Worm (Caenorhabditis elegans): ENCODE measurements around the gene F55G1.15.
A peak's percentile ranks its signal among the peaks of the same experiment; 100 is the strongest.

- TF ChIP-seq unc-86 (tag; optimal IDR thresholded peaks at IDR 0.05) (no peak), hlh-13 (GFP tag; optimal IDR thresholded peaks at IDR 0.05) (no peak), ceh-9 (tag; optimal IDR thresholded peaks at IDR 0.05) (no peak), nhr-232 (tag; optimal IDR thresholded peaks at IDR 0.05) (no peak), lim-6 (tag; optimal IDR thresholded peaks at IDR 0.05) (no peak), elt-4 (tag; optimal IDR thresholded peaks at IDR 0.05) (no peak), pqm-1 (tag; optimal IDR thresholded peaks at IDR 0.05) (no peak), ama-1 (optimal IDR thresholded peaks at IDR 0.05) (peak; percentile 38), ceh-45 (GFP tag; IDR thresholded peaks at IDR 0.05) (no peak), ceh-22 (tag; optimal IDR thresholded peaks at IDR 0.05) (no peak), pha-4 (tag; optimal IDR thresholded peaks at IDR 0.05) (no peak), rnt-1 (tag; optimal IDR thresholded peaks at IDR 0.05) (no peak), hlh-6 (tag; optimal IDR thresholded peaks at IDR 0.05) (no peak)
These were observed 4.7 kb upstream of the F55G1.15 start for ce11 chrIV:7505866-7506488.

All from whole organism, late embryonic.